Worm (Caenorhabditis elegans): ENCODE data around the gene spl-3.

ce11 chrIV:1238147-1238546, 45.3 kb downstream of the spl-3 start:
- TF ChIP-seq ceh-28 (tag; optimal IDR thresholded peaks at IDR 0.05) (no peak), hlh-30 (tag; optimal IDR thresholded peaks at IDR 0.05; ENCODE audit: insufficient read depth) (no peak), T20F7.1 (GFP tag; optimal IDR thresholded peaks at IDR 0.05) (no peak), dve-1 (tag; optimal IDR thresholded peaks at IDR 0.05; ENCODE audit: insufficient read depth) (no peak), nhr-77 (tag; optimal IDR thresholded peaks at IDR 0.05) (no peak)
